Worm (Caenorhabditis elegans) whole organism, L3 larva: ENCODE results near the gene moa-1.

Experiments used
- aly-2 ChIP-seq: fragments of 150-350 bp; optimal IDR thresholded peaks from 2 replicates; lab custom pipeline; 2014; ENCODE audit warnings: missing biosample characterization, missing genetic modification characterization
- ceh-82 ChIP-seq: fragments of 150-350 bp; optimal IDR thresholded peaks from 2 replicates; lab custom pipeline; 2014; ENCODE audit warnings: missing biosample characterization, missing genetic modification characterization
- daf-12 ChIP-seq: fragments of 150-350 bp; optimal IDR thresholded peaks from 2 replicates; lab custom pipeline; 2014; ENCODE audit warnings: missing biosample characterization, missing genetic modification reagents, missing genetic modification characterization
- lin-39 ChIP-seq: fragments of 150-350 bp; optimal IDR thresholded peaks from 2 replicates; lab custom pipeline; 2018; ENCODE audit warnings: missing biosample characterization, missing genetic modification reagents, missing genetic modification characterization
- mdl-1 ChIP-seq: fragments of 150-350 bp; optimal IDR thresholded peaks from 2 replicates; lab custom pipeline; 2014; ENCODE audit warnings: missing biosample characterization, missing genetic modification characterization
- mml-1 ChIP-seq: fragments of 150-350 bp; sonication (generic microtip); optimal IDR thresholded peaks from 3 replicates; lab custom pipeline; 2014; ENCODE audit warnings: missing biosample characterization, missing genetic modification characterization
- nhr-11 ChIP-seq: fragments of 150-350 bp; optimal IDR thresholded peaks from 2 replicates; lab custom pipeline; 2014; ENCODE audit warnings: missing biosample characterization, missing genetic modification characterization
- nhr-28 ChIP-seq: fragments of 150-350 bp; optimal IDR thresholded peaks from 2 replicates; lab custom pipeline; 2014; ENCODE audit warnings: missing biosample characterization, missing genetic modification characterization
- pha-4 ChIP-seq: fragments of 150-350 bp; optimal IDR thresholded peaks from 2 replicates; lab custom pipeline; 2014; ENCODE audit warnings: missing biosample characterization, missing genetic modification reagents, missing genetic modification characterization
- snpc-4 ChIP-seq: fragments of 150-350 bp; optimal IDR thresholded peaks from 2 replicates; lab custom pipeline; 2014; ENCODE audit warnings: missing biosample characterization, missing genetic modification characterization
- tbx-2 ChIP-seq: sonication (generic microtip); optimal IDR thresholded peaks from 2 replicates; lab custom pipeline; 2016; ENCODE audit warnings: mild to moderate bottlenecking, missing genetic modification characterization, missing compliant biosample characterization
- unc-62 ChIP-seq: fragments of 150-350 bp; sonication (generic microtip); optimal IDR thresholded peaks from 4 replicates; lab custom pipeline; 2014; ENCODE audit warnings: missing biosample characterization, missing genetic modification reagents, missing genetic modification characterization
- ztf-11 ChIP-seq: fragments of 150-350 bp; optimal IDR thresholded peaks from 2 replicates; lab custom pipeline; 2014; ENCODE audit warnings: missing biosample characterization, missing genetic modification characterization
- ztf-4 ChIP-seq: fragments of 150-350 bp; optimal IDR thresholded peaks from 2 replicates; lab custom pipeline; 2014; ENCODE audit warnings: missing biosample characterization, missing genetic modification characterization

DNA sequence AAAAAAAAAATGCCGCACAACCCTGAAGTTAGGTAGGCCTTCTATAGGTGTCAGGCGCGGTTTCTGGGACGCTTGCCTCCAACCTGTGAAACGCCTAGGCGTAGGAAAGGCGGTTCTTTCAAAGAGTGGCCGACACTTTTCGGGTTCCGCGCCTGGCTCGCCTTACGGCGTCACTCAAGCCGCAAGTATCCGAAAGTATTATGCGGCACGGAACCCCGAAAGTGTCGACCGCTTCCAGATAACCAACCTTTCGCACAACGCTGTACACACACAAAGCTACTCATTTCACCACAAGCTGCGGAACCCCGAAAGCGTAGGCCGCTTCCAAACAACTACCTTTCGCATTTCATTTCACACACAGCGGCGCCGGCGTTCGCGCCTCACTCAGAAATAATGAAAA lies 6.6 kb downstream of the moa-1 start:
- TF ChIP-seq mdl-1 (tag; lab: Kevin White, UChicago): no peak
- TF ChIP-seq nhr-28: no peak
- no peak for TF ChIP-seq pha-4 (tag; lab: Kevin White, UChicago)
- TF ChIP-seq aly-2 (tag; lab: Kevin White, UChicago): no peak
- TF ChIP-seq mml-1 (tag; lab: Kevin White, UChicago): no peak
- TF ChIP-seq ceh-82 (tag; lab: Kevin White, UChicago): no peak
- TF ChIP-seq ztf-11: no peak
- TF ChIP-seq ztf-4 (tag; lab: Kevin White, UChicago): no peak
- TF ChIP-seq snpc-4 (tag; lab: Kevin White, UChicago): no peak
- no peak for TF ChIP-seq daf-12 (tag; lab: Kevin White, UChicago)
- TF ChIP-seq nhr-11 (tag; lab: Kevin White, UChicago): no peak
- no peak for TF ChIP-seq unc-62 (GFP tag; lab: Kevin White, UChicago)
- TF ChIP-seq lin-39: no peak
- no peak for TF ChIP-seq tbx-2 (tag; lab: Kevin White, UChicago)
